Worm (Caenorhabditis elegans) whole organism, L4 larva: ENCODE measurements around the gene msd-4.

Experiments
- F26F4.8 ChIP-seq: fragments of 200-800 bp; sonication (Bioruptor generic); conservative IDR thresholded peaks from 2 replicates; pipeline ENCODE4 v1.3.6; 2022; ENCODE audit warnings: missing genetic modification characterization, missing compliant biosample characterization
- R02D3.7 ChIP-seq: fragments of 150-350 bp; sonication (generic microtip); optimal IDR thresholded peaks from 3 replicates; lab custom pipeline; 2014; ENCODE audit warnings: missing biosample characterization, missing genetic modification characterization
- T26A8.4 ChIP-seq: fragments of 200-800 bp; sonication (Bioruptor generic); IDR thresholded peaks from 2 replicates; pipeline ENCODE4 v1.3.6; 2022; ENCODE audit warnings: missing genetic modification characterization, missing compliant biosample characterization
- Y75B8A.6 ChIP-seq: fragments of 200-800 bp; sonication (Bioruptor generic); IDR thresholded peaks from 2 replicates; pipeline ENCODE4 v1.3.6; 2022; ENCODE audit warnings: missing genetic modification reagents, missing genetic modification characterization, missing compliant biosample characterization
- aha-1 ChIP-seq: fragments of 150-350 bp; peaks from one replicate; lab custom pipeline; 2014; ENCODE audit warnings: missing biosample characterization, missing genetic modification characterization
- ama-1 ChIP-seq: fragments of 150-350 bp; optimal IDR thresholded peaks from 2 replicates; lab custom pipeline; 2014; ENCODE audit warnings: inconsistent platforms, mixed read lengths
- ceh-32 ChIP-seq: sonication (generic microtip); optimal IDR thresholded peaks from 2 replicates; lab custom pipeline; 2016; ENCODE audit warnings: mild to moderate bottlenecking, missing genetic modification characterization, missing compliant biosample characterization; ENCODE audit not compliant: poor library complexity
- daf-16 ChIP-seq, 3 experiments: sonication (generic microtip); optimal IDR thresholded peaks; 2 replicates each; lab custom pipeline; 2016 to 2017; ENCODE audit warnings: missing genetic modification characterization in 3 of 3, missing genetic modification reagents in 3 of 3, mild to moderate bottlenecking in 2 of 3, missing compliant biosample characterization in 2 of 3, missing biosample characterization in 1 of 3, moderate library complexity in 1 of 3
- dmd-8 ChIP-seq: fragments of 200-800 bp; sonication (Bioruptor generic); IDR thresholded peaks from 2 replicates; pipeline ENCODE4 v1.3.6; 2022; ENCODE audit warnings: missing genetic modification characterization, missing compliant biosample characterization
- egl-43 ChIP-seq: fragments of 200-800 bp; sonication (Bioruptor generic); IDR thresholded peaks from 2 replicates; pipeline ENCODE4 v1.3.6; 2022; ENCODE audit warnings: missing genetic modification reagents, missing genetic modification characterization, missing compliant biosample characterization
- hif-1 ChIP-seq, 2 experiments: sonication (generic microtip); optimal IDR thresholded peaks; 2 replicates each; lab custom pipeline; 2016 to 2017; ENCODE audit warnings: missing compliant biosample characterization in 2 of 2, missing genetic modification characterization in 2 of 2, missing genetic modification reagents in 2 of 2, missing genotype in 2 of 2, mild to moderate bottlenecking in 1 of 2
- jun-1 ChIP-seq: fragments of 150-350 bp; optimal IDR thresholded peaks from 2 replicates; lab custom pipeline; 2014; ENCODE audit warnings: missing biosample characterization, missing genetic modification reagents, missing genetic modification characterization
- mep-1 ChIP-seq: fragments of 150-350 bp; sonication (generic microtip); optimal IDR thresholded peaks from 3 replicates; lab custom pipeline; 2014; ENCODE audit warnings: missing biosample characterization, missing genetic modification characterization
- nhr-102 ChIP-seq: sonication (generic microtip); optimal IDR thresholded peaks from 2 replicates; lab custom pipeline; 2016; ENCODE audit warnings: mild to moderate bottlenecking, missing genetic modification characterization, moderate library complexity, missing compliant biosample characterization
- nhr-76 ChIP-seq: fragments of 150-350 bp; optimal IDR thresholded peaks from 2 replicates; lab custom pipeline; 2014; ENCODE audit warnings: missing biosample characterization, missing genetic modification characterization
- pha-4 ChIP-seq, 2 experiments: fragments of 150-350 bp in 1 of 2; fragments of 200-800 bp in 1 of 2; sonication (Bioruptor generic) in 1 of 2; IDR thresholded peaks in 1 of 2; optimal IDR thresholded peaks in 1 of 2; 2 replicates each; pipeline versions ENCODE4 v1.3.6 to Lab custom; 2014 to 2022; ENCODE audit warnings: missing genetic modification characterization in 2 of 2, missing genetic modification reagents in 2 of 2, missing biosample characterization in 1 of 2, missing compliant biosample characterization in 1 of 2
- php-3 ChIP-seq: fragments of 200-800 bp; sonication (Bioruptor generic); IDR thresholded peaks from 2 replicates; pipeline ENCODE4 v1.3.6; 2022; ENCODE audit warnings: missing genetic modification reagents, missing genetic modification characterization, missing compliant biosample characterization
- zag-1 ChIP-seq: fragments of 150-350 bp; optimal IDR thresholded peaks from 2 replicates; lab custom pipeline; 2014; ENCODE audit warnings: missing biosample characterization, missing genetic modification characterization
- zip-11 ChIP-seq: fragments of 200-800 bp; sonication (Bioruptor generic); IDR thresholded peaks from 2 replicates; pipeline ENCODE4 v1.3.6; 2022; ENCODE audit warnings: missing genetic modification characterization, missing compliant biosample characterization
- zip-2 ChIP-seq: fragments of 150-350 bp; optimal IDR thresholded peaks from 2 replicates; lab custom pipeline; 2014; ENCODE audit warnings: missing biosample characterization, missing genetic modification characterization

msd-4 gene

ce11 chrIII:4819843-4820242 is 48.7 kb downstream of the msd-4 start, which contains the start of gene F26A1.7:
F26A1.7 (minus strand) TSS chrIII:4819943.
- TF ChIP-seq T26A8.4 (GFP tag; lab: Robert Waterston, UW), result no peak
- no peak for TF ChIP-seq ama-1 (lab: Kevin White, UChicago)
- no peak for TF ChIP-seq php-3 (GFP tag; lab: Robert Waterston, UW)
- no peak for TF ChIP-seq daf-16 (GFP tag; optimal IDR thresholded peaks at IDR 0.05; lab: Kevin White, UChicago)
- no peak for TF ChIP-seq daf-16 (tag; optimal IDR thresholded peaks at IDR 0.05; lab: Kevin White, UChicago)
- TF ChIP-seq aha-1 (tag; lab: Kevin White, UChicago), result no peak
- no peak for TF ChIP-seq nhr-76 (tag; lab: Kevin White, UChicago)
- TF ChIP-seq pha-4 (GFP tag; IDR thresholded peaks at IDR 0.05; lab: Robert Waterston, UW), result no peak
- no peak for TF ChIP-seq pha-4 (tag; optimal IDR thresholded peaks at IDR 0.05; lab: Kevin White, UChicago)
- no peak for TF ChIP-seq zip-2 (tag; lab: Kevin White, UChicago)
- TF ChIP-seq R02D3.7, result no peak
- no peak for TF ChIP-seq F26F4.8 (GFP tag; lab: Robert Waterston, UW)
- TF ChIP-seq egl-43 (GFP tag; lab: Robert Waterston, UW), result no peak
- TF ChIP-seq zip-11 (GFP tag; lab: Robert Waterston, UW), result no peak
- TF ChIP-seq hif-1 (tag; optimal IDR thresholded peaks at IDR 0.05; lab: Kevin White, UChicago), result no peak
- no peak for TF ChIP-seq nhr-102 (tag; lab: Kevin White, UChicago)
- no peak for TF ChIP-seq jun-1 (tag; lab: Kevin White, UChicago)
- TF ChIP-seq ceh-32 (tag; lab: Kevin White, UChicago), result no peak
- TF ChIP-seq Y75B8A.6 (GFP tag; lab: Robert Waterston, UW), result no peak
- TF ChIP-seq zag-1, result no peak
- no peak for TF ChIP-seq mep-1 (tag; lab: Kevin White, UChicago)
- no peak for TF ChIP-seq dmd-8 (GFP tag; lab: Robert Waterston, UW)
